Fruit fly (Drosophila melanogaster) whole organism, embryonic: ENCODE measurements around the gene CG5376.

ENCODE experiments used
- Adf1 ChIP-seq: fragments of 200-800 bp; sonication (Bioruptor generic); IDR thresholded peaks from 2 replicates; pipeline ENCODE4 v1.3.6; 2022; ENCODE audit warnings: missing biosample characterization, missing genetic modification characterization
- Antp ChIP-seq: fragments of 200-800 bp; sonication (Bioruptor generic); optimal IDR thresholded peaks from 3 replicates; lab custom pipeline; 2016; ENCODE audit warnings: missing biosample characterization, missing genetic modification characterization
- B-H2 ChIP-seq: fragments of 200-800 bp; sonication (Bioruptor generic); optimal IDR thresholded peaks from 2 replicates; lab custom pipeline; 2018; ENCODE audit warnings: missing biosample characterization, mild to moderate bottlenecking, missing genetic modification characterization
- CG11504 ChIP-seq: fragments of 200-800 bp; sonication (Bioruptor generic); optimal IDR thresholded peaks from 3 replicates; lab custom pipeline; 2019; ENCODE audit warnings: missing biosample characterization, mild to moderate bottlenecking, missing genetic modification characterization, moderate library complexity
- CG13894 ChIP-seq: fragments of 200-800 bp; sonication (Bioruptor generic); optimal IDR thresholded peaks from 3 replicates; lab custom pipeline; 2018; ENCODE audit warnings: missing biosample characterization, mild to moderate bottlenecking, missing genetic modification characterization, moderate library complexity
- CG15601 ChIP-seq: fragments of 200-800 bp; sonication (Bioruptor generic); optimal IDR thresholded peaks from 3 replicates; lab custom pipeline; 2019; ENCODE audit warnings: missing biosample characterization, mild to moderate bottlenecking, missing genetic modification characterization, moderate library complexity
- CG17361 ChIP-seq: fragments of 200-800 bp; sonication (Bioruptor generic); IDR thresholded peaks from 3 replicates; pipeline ENCODE4 v1.3.6; 2022; ENCODE audit warnings: missing biosample characterization, missing genetic modification characterization
- CG18476 ChIP-seq: fragments of 200-800 bp; sonication (Bioruptor generic); optimal IDR thresholded peaks from 2 replicates; lab custom pipeline; 2016; ENCODE audit warnings: missing biosample characterization, mild to moderate bottlenecking, missing genetic modification characterization
- CG2116 ChIP-seq: fragments of 200-800 bp; sonication (Bioruptor generic); optimal IDR thresholded peaks from 3 replicates; lab custom pipeline; 2018; ENCODE audit warnings: missing biosample characterization, mild to moderate bottlenecking, missing genetic modification characterization
- CG2875 ChIP-seq: fragments of 200-800 bp; sonication (Bioruptor generic); optimal IDR thresholded peaks from 2 replicates; lab custom pipeline; 2017; ENCODE audit warnings: missing biosample characterization, mild to moderate bottlenecking, missing genetic modification characterization, missing genetic modification reagents
- CG31441 ChIP-seq: fragments of 200-800 bp; sonication (Bioruptor generic); IDR thresholded peaks from 2 replicates; pipeline ENCODE4 v1.3.6; 2022; ENCODE audit warnings: missing biosample characterization, missing genetic modification characterization
- CG34376 ChIP-seq: fragments of 200-800 bp; sonication (Bioruptor generic); optimal IDR thresholded peaks from 2 replicates; lab custom pipeline; 2018; ENCODE audit warnings: missing biosample characterization, mild to moderate bottlenecking, missing genetic modification characterization
- CG4328 ChIP-seq: fragments of 200-800 bp; sonication (Bioruptor generic); optimal IDR thresholded peaks from 3 replicates; lab custom pipeline; 2017; ENCODE audit warnings: missing biosample characterization, missing genetic modification reagents, missing genetic modification characterization
- CG4820 ChIP-seq: fragments of 200-800 bp; sonication (Bioruptor generic); optimal IDR thresholded peaks from 3 replicates; lab custom pipeline; 2016; ENCODE audit warnings: missing biosample characterization, missing genetic modification characterization
- CG6689 ChIP-seq: fragments of 200-800 bp; sonication (Bioruptor generic); IDR thresholded peaks from 2 replicates; pipeline ENCODE4 v1.3.6; 2022; ENCODE audit warnings: missing biosample characterization, missing genetic modification characterization
- CG8089 ChIP-seq: fragments of 200-800 bp; sonication (Bioruptor generic); optimal IDR thresholded peaks from 3 replicates; lab custom pipeline; 2016; ENCODE audit warnings: missing biosample characterization, missing genetic modification characterization
- CG8359 ChIP-seq: fragments of 200-800 bp; sonication (Bioruptor generic); optimal IDR thresholded peaks from 2 replicates; lab custom pipeline; 2017; ENCODE audit warnings: missing biosample characterization, mild to moderate bottlenecking, missing genetic modification characterization, borderline replicate concordance
- CHES-1-like ChIP-seq: fragments of 200-800 bp; sonication (Bioruptor generic); optimal IDR thresholded peaks from 2 replicates; lab custom pipeline; 2016; ENCODE audit warnings: missing biosample characterization, missing genetic modification characterization
- Dll ChIP-seq: fragments of 200-800 bp; sonication (Bioruptor generic); IDR thresholded peaks from 4 replicates; pipeline ENCODE4 v1.3.6; 2022; ENCODE audit warnings: missing biosample characterization, missing genetic modification characterization; ENCODE audit not compliant: partially characterized antibody
- Doc2 ChIP-seq: fragments of 200-800 bp; sonication (Bioruptor generic); IDR thresholded peaks from 2 replicates; pipeline ENCODE4 v1.3.6; 2022; ENCODE audit warnings: missing biosample characterization, missing genetic modification characterization
- Elba2 ChIP-seq: fragments of 200-800 bp; sonication (Bioruptor generic); optimal IDR thresholded peaks from 3 replicates; lab custom pipeline; 2016; ENCODE audit warnings: missing biosample characterization, missing genetic modification characterization
- Hmr ChIP-seq: fragments of 200-800 bp; sonication (Bioruptor generic); optimal IDR thresholded peaks from 3 replicates; lab custom pipeline; 2017; ENCODE audit warnings: mild to moderate bottlenecking, missing biosample characterization, missing genetic modification reagents, missing genetic modification characterization
- Hr3 ChIP-seq: fragments of 200-800 bp; sonication (Bioruptor generic); optimal IDR thresholded peaks from 3 replicates; lab custom pipeline; 2016; ENCODE audit warnings: missing biosample characterization, missing genetic modification characterization
- Kr ChIP-seq: fragments of 200-800 bp; sonication (Bioruptor generic); optimal IDR thresholded peaks from 2 replicates; lab custom pipeline; 2017; ENCODE audit warnings: missing biosample characterization, mild to moderate bottlenecking, missing genetic modification characterization
- MBD-R2 ChIP-seq: fragments of 200-800 bp; sonication (Bioruptor generic); IDR thresholded peaks from 2 replicates; pipeline ENCODE4 v1.3.6; 2022; ENCODE audit warnings: missing biosample characterization, missing genetic modification characterization
- Nf-YB ChIP-seq: fragments of 200-800 bp; sonication (Bioruptor generic); optimal IDR thresholded peaks from 3 replicates; lab custom pipeline; 2019; ENCODE audit warnings: missing biosample characterization, mild to moderate bottlenecking, missing genetic modification characterization, moderate library complexity
- Rx ChIP-seq: fragments of 200-800 bp; sonication (Bioruptor generic); IDR thresholded peaks from 2 replicates; pipeline ENCODE4 v1.3.6; 2022; ENCODE audit warnings: missing biosample characterization, missing genetic modification characterization
- TFAM ChIP-seq: fragments of 200-800 bp; sonication (Bioruptor generic); optimal IDR thresholded peaks from 2 replicates; lab custom pipeline; 2017; ENCODE audit warnings: missing biosample characterization, missing genetic modification characterization, inconsistent platforms
- Xrp1 ChIP-seq: fragments of 200-800 bp; sonication (Bioruptor generic); IDR thresholded peaks from 2 replicates; pipeline ENCODE4 v1.3.6; 2022; ENCODE audit warnings: missing biosample characterization, missing genetic modification characterization
- ab ChIP-seq: fragments of 200-800 bp; sonication (Bioruptor generic); optimal IDR thresholded peaks from 2 replicates; lab custom pipeline; 2016; ENCODE audit warnings: missing biosample characterization, missing genetic modification characterization
- amos ChIP-seq: fragments of 200-800 bp; sonication (Bioruptor generic); IDR thresholded peaks from 2 replicates; pipeline ENCODE4 v1.3.6; 2022; ENCODE audit warnings: missing biosample characterization, missing genetic modification characterization; ENCODE audit not compliant: partially characterized antibody
- aop ChIP-seq: fragments of 200-800 bp; sonication (Bioruptor generic); IDR thresholded peaks from 2 replicates; pipeline ENCODE4 v1.3.6; 2022; ENCODE audit warnings: missing biosample characterization, missing genetic modification characterization
- ash1 ChIP-seq: fragments of 200-800 bp; sonication (Bioruptor generic); optimal IDR thresholded peaks from 2 replicates; lab custom pipeline; 2018; ENCODE audit warnings: missing biosample characterization, mild to moderate bottlenecking, missing genetic modification characterization
- bowl ChIP-seq: fragments of 200-800 bp; sonication (Bioruptor generic); IDR thresholded peaks from 2 replicates; pipeline ENCODE4 v1.3.6; 2022; ENCODE audit warnings: missing biosample characterization, missing genetic modification characterization
- cg ChIP-seq: fragments of 200-800 bp; sonication (Bioruptor generic); optimal IDR thresholded peaks from 3 replicates; lab custom pipeline; 2019; ENCODE audit warnings: missing biosample characterization, mild to moderate bottlenecking, missing genetic modification characterization, moderate library complexity
- ci ChIP-seq: fragments of 200-800 bp; sonication (Bioruptor generic); IDR thresholded peaks from 3 replicates; pipeline ENCODE4 v1.3.6; 2022; ENCODE audit warnings: missing biosample characterization, missing genetic modification characterization
- dati ChIP-seq: fragments of 200-800 bp; sonication (Bioruptor generic); IDR thresholded peaks from 2 replicates; pipeline ENCODE4 v1.3.6; 2022; ENCODE audit warnings: missing biosample characterization, missing genetic modification characterization
- esg ChIP-seq: fragments of 200-800 bp; sonication (Bioruptor generic); conservative IDR thresholded peaks from 2 replicates; pipeline ENCODE4 v1.3.6; 2022; ENCODE audit warnings: missing biosample characterization, missing genetic modification characterization
- hbn ChIP-seq: fragments of 200-800 bp; sonication (Bioruptor generic); IDR thresholded peaks from 2 replicates; pipeline ENCODE4 v1.3.6; 2022; ENCODE audit warnings: missing biosample characterization, missing genetic modification characterization; ENCODE audit not compliant: partially characterized antibody
- klu ChIP-seq: fragments of 200-800 bp; sonication (Bioruptor generic); IDR thresholded peaks from 2 replicates; pipeline ENCODE4 v1.3.6; 2022; ENCODE audit warnings: missing biosample characterization, missing genetic modification characterization
- knrl ChIP-seq: fragments of 200-800 bp; sonication (Bioruptor generic); IDR thresholded peaks from 3 replicates; pipeline ENCODE4 v1.3.6; 2022; ENCODE audit warnings: missing biosample characterization, missing genetic modification characterization; ENCODE audit not compliant: partially characterized antibody
- lola ChIP-seq, 3 experiments: fragments of >200 bp in 2 of 3; fragments of 200-800 bp in 1 of 3; sonication (Bioruptor generic) in 1 of 3; optimal IDR thresholded peaks; 2 replicates each; lab custom pipeline; 2017 to 2019; ENCODE audit warnings: missing biosample characterization in 3 of 3, missing genetic modification characterization in 3 of 3, mild to moderate bottlenecking in 1 of 3, moderate library complexity in 1 of 3
- onecut ChIP-seq: fragments of 200-800 bp; sonication (Bioruptor generic); IDR thresholded peaks from 2 replicates; pipeline ENCODE4 v1.3.6; 2022; ENCODE audit warnings: missing biosample characterization, missing genetic modification characterization
- pb ChIP-seq: fragments of 200-800 bp; sonication (Bioruptor generic); optimal IDR thresholded peaks from 3 replicates; lab custom pipeline; 2016; ENCODE audit warnings: missing biosample characterization, missing genetic modification characterization
- sr ChIP-seq: fragments of 200-800 bp; sonication (Bioruptor generic); IDR thresholded peaks from 3 replicates; pipeline ENCODE4 v1.3.6; 2022; ENCODE audit warnings: missing biosample characterization, missing genetic modification characterization
- stwl ChIP-seq: fragments of 200-800 bp; sonication (Bioruptor generic); optimal IDR thresholded peaks from 3 replicates; lab custom pipeline; 2018; ENCODE audit warnings: missing biosample characterization, mild to moderate bottlenecking, missing genetic modification characterization, moderate library complexity
- tgo ChIP-seq: fragments of 200-800 bp; sonication (Bioruptor generic); IDR thresholded peaks from 3 replicates; pipeline ENCODE4 v1.3.6; 2022; ENCODE audit warnings: missing biosample characterization, missing genetic modification characterization
- tin ChIP-seq: fragments of 200-800 bp; sonication (Bioruptor generic); optimal IDR thresholded peaks from 3 replicates; lab custom pipeline; 2016; ENCODE audit warnings: missing biosample characterization, missing genetic modification characterization
- ttk ChIP-seq: fragments of 200-800 bp; sonication (Bioruptor generic); IDR thresholded peaks from 2 replicates; pipeline ENCODE4 v2.1.2; 2022; ENCODE audit warnings: missing biosample characterization, missing genetic modification characterization
- wek ChIP-seq: fragments of 200-800 bp; sonication (Bioruptor generic); optimal IDR thresholded peaks from 3 replicates; lab custom pipeline; 2018; ENCODE audit warnings: missing biosample characterization, mild to moderate bottlenecking, missing genetic modification characterization, moderate library complexity

CG5376 gene

DNA sequence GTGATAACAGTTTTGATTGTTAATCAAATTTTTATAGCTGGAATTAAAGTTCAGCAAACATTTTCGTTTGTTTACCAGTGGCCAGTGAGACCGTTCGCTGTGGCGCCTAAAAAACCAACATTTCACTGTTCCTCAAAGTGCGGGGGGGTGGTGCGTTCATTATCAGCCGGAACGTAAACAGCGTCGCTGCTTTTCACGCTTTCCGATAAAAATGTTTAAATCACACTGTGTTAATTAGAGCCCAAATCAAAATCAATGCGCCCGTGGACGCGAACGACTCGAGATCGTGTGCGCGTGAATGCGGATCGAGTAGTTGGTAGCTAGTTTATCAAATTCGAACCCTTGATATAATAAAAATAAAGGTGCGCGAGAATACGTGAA lies 40.9 kb downstream of the CG5376 start, which contains the start of gene CG34376 (continued):
- 0 out of 2 replicates have a peak, but pooled peaks have one; percentile 15 for TF ChIP-seq CG6689 (GFP tag; lab: Robert Waterston, UW)
- TF ChIP-seq aop = peak; percentile 64; the same call in 1 of the 2 replicates
- TF ChIP-seq Elba2 (GFP tag; lab: Kevin White, UChicago) = no peak
- TF ChIP-seq CG31441 (GFP tag; lab: Robert Waterston, UW) = peak; percentile 97
- TF ChIP-seq wek (GFP tag; lab: Kevin White, UChicago) = no peak
- TF ChIP-seq hbn (GFP tag; lab: Robert Waterston, UW) = no peak
- TF ChIP-seq esg (GFP tag; lab: Robert Waterston, UW) = 0 out of 2 replicates have a peak, but pooled peaks have one; percentile 7
- peak; percentile 88 for TF ChIP-seq Adf1 (GFP tag; lab: Robert Waterston, UW)
- no peak for TF ChIP-seq Doc2 (GFP tag; lab: Robert Waterston, UW)
- peak; percentile 74 for TF ChIP-seq CG2116 (GFP tag; lab: Kevin White, UChicago)
- peak; percentile 72 for TF ChIP-seq ash1 (GFP tag; lab: Kevin White, UChicago)
- peak; percentile 6 for TF ChIP-seq CG2875 (GFP tag; lab: Kevin White, UChicago)
- TF ChIP-seq cg (GFP tag; lab: Kevin White, UChicago) = no peak
- TF ChIP-seq onecut (GFP tag; lab: Robert Waterston, UW) = peak; percentile 50
- no peak for TF ChIP-seq CG4820
- no peak; the same call in 1 of the 2 replicates for TF ChIP-seq bowl (GFP tag; lab: Robert Waterston, UW)
- TF ChIP-seq knrl (GFP tag; lab: Robert Waterston, UW) = no peak; the same call in 2 of the 3 replicates
- TF ChIP-seq CG18476 (GFP tag; lab: Kevin White, UChicago) = no peak
- TF ChIP-seq tin (GFP tag; lab: Kevin White, UChicago) = no peak
- peak; percentile 65 for TF ChIP-seq MBD-R2 (GFP tag; lab: Robert Waterston, UW)
- peak; percentile 33 for TF ChIP-seq Hr3 (GFP tag; lab: Kevin White, UChicago)
- TF ChIP-seq ttk = peak; percentile 35; the same call in 1 of the 2 replicates
- TF ChIP-seq B-H2 (GFP tag; lab: Kevin White, UChicago) = peak; percentile 28
- TF ChIP-seq dati = 0 out of 2 replicates have a peak, but pooled peaks have one; percentile 29
- no peak for TF ChIP-seq Nf-YB
- peak; percentile 12 for TF ChIP-seq Antp (GFP tag; lab: Kevin White, UChicago)
- peak; percentile 44 for TF ChIP-seq Hmr (GFP tag; lab: Kevin White, UChicago)
- TF ChIP-seq CG34376 = peak; percentile 99
- no peak for TF ChIP-seq Kr (GFP tag; lab: Kevin White, UChicago)
- TF ChIP-seq sr (GFP tag; lab: Robert Waterston, UW) = 0 out of 3 replicates have a peak, but pooled peaks have one; percentile 36
- no peak for TF ChIP-seq CG4328 (GFP tag; lab: Kevin White, UChicago)
- TF ChIP-seq CG8359 (GFP tag; lab: Kevin White, UChicago) = no peak
- peak; percentile 64 for TF ChIP-seq stwl (tag; lab: Kevin White, UChicago)
- TF ChIP-seq CHES-1-like = peak; percentile 26
- TF ChIP-seq klu (GFP tag; lab: Robert Waterston, UW) = peak; percentile 34; the same call in 1 of the 2 replicates
- TF ChIP-seq CG13894 = no peak
- no peak for TF ChIP-seq Rx (GFP tag; lab: Robert Waterston, UW)
- peak; percentile 77; the same call in 1 of the 3 replicates for TF ChIP-seq ci (GFP tag; lab: Robert Waterston, UW)
- TF ChIP-seq CG17361 (GFP tag; lab: Robert Waterston, UW) = peak; percentile 68; the same call in 1 of the 3 replicates
- no peak for TF ChIP-seq CG11504
- peak in 1 of 3 experiments; percentile 7 for TF ChIP-seq lola (GFP tag; optimal IDR thresholded peaks at IDR 0.05; lab: Kevin White, UChicago)
- peak; percentile 17; the same call in 2 of the 3 replicates for TF ChIP-seq tgo (GFP tag; lab: Robert Waterston, UW)
- TF ChIP-seq amos (GFP tag; lab: Robert Waterston, UW) = peak; percentile 36; the same call in 1 of the 2 replicates
- no peak for TF ChIP-seq TFAM (GFP tag; lab: Kevin White, UChicago)
- TF ChIP-seq CG15601 = peak; percentile 50
- peak; percentile 45 for TF ChIP-seq pb
- TF ChIP-seq ab (GFP tag; lab: Kevin White, UChicago) = no peak
- 0 out of 4 replicates have a peak, but pooled peaks have one; percentile 46 for TF ChIP-seq Dll (GFP tag; lab: Robert Waterston, UW)
- peak; percentile 27 for TF ChIP-seq Xrp1 (GFP tag; lab: Robert Waterston, UW)
- TF ChIP-seq CG8089 (GFP tag; lab: Kevin White, UChicago) = no peak
